Worm (Caenorhabditis elegans) whole organism, L3 larva: ENCODE measurements around the gene K01A11.1.

Experiments
- R02D3.7 ChIP-seq: fragments of 150-350 bp; optimal IDR thresholded peaks from 2 replicates; lab custom pipeline; 2014; ENCODE audit warnings: missing biosample characterization, missing genetic modification characterization
- ZK546.5 ChIP-seq: sonication (generic microtip); optimal IDR thresholded peaks from 2 replicates; lab custom pipeline; 2017; ENCODE audit warnings: missing biosample characterization, missing genetic modification characterization
- aly-2 ChIP-seq: fragments of 150-350 bp; optimal IDR thresholded peaks from 2 replicates; lab custom pipeline; 2014; ENCODE audit warnings: missing biosample characterization, missing genetic modification characterization
- ama-1 ChIP-seq: fragments of 150-350 bp; optimal IDR thresholded peaks from 2 replicates; lab custom pipeline; 2018
- ceh-16 ChIP-seq: sonication (generic microtip); optimal IDR thresholded peaks from 2 replicates; lab custom pipeline; 2017; ENCODE audit warnings: missing biosample characterization, missing genetic modification characterization
- ceh-28 ChIP-seq: fragments of 150-350 bp; optimal IDR thresholded peaks from 2 replicates; lab custom pipeline; 2014; ENCODE audit warnings: missing biosample characterization, missing genetic modification reagents, missing genetic modification characterization
- ceh-82 ChIP-seq: fragments of 150-350 bp; optimal IDR thresholded peaks from 2 replicates; lab custom pipeline; 2014; ENCODE audit warnings: missing biosample characterization, missing genetic modification characterization
- ceh-9 ChIP-seq: sonication (generic microtip); optimal IDR thresholded peaks from 2 replicates; lab custom pipeline; 2018; ENCODE audit warnings: missing biosample characterization, missing genetic modification characterization
- daf-12 ChIP-seq: fragments of 150-350 bp; optimal IDR thresholded peaks from 2 replicates; lab custom pipeline; 2014; ENCODE audit warnings: missing biosample characterization, missing genetic modification reagents, missing genetic modification characterization
- egl-27 ChIP-seq: sonication (generic microtip); optimal IDR thresholded peaks from 4 replicates; lab custom pipeline; 2017; ENCODE audit warnings: missing biosample characterization, missing genetic modification reagents, missing genetic modification characterization
- egl-5 ChIP-seq: fragments of 150-350 bp; optimal IDR thresholded peaks from 2 replicates; lab custom pipeline; 2017; ENCODE audit warnings: missing biosample characterization, missing genetic modification reagents, missing genetic modification characterization, inconsistent platforms
- elt-1 ChIP-seq: fragments of 150-350 bp; optimal IDR thresholded peaks from 2 replicates; lab custom pipeline; 2014; ENCODE audit warnings: missing biosample characterization, missing genetic modification characterization
- elt-2 ChIP-seq: sonication (generic microtip); optimal IDR thresholded peaks from 2 replicates; lab custom pipeline; 2016; ENCODE audit warnings: missing genetic modification reagents, mild to moderate bottlenecking, missing genetic modification characterization, missing compliant biosample characterization
- elt-3 ChIP-seq, 3 experiments: fragments of 150-350 bp in 1 of 3; sonication (generic microtip) in 2 of 3; optimal IDR thresholded peaks; 2 replicates in 2 of 3; 4 replicates in 1 of 3; lab custom pipeline; 2014 to 2017; ENCODE audit warnings: missing biosample characterization in 3 of 3, missing genetic modification characterization in 3 of 3
- eor-1 ChIP-seq, 2 experiments: fragments of 150-350 bp; optimal IDR thresholded peaks; 2 replicates each; lab custom pipeline; 2014 to 2018; ENCODE audit warnings: missing biosample characterization in 2 of 2, missing genetic modification characterization in 2 of 2
- fkh-10 ChIP-seq: sonication (generic microtip); optimal IDR thresholded peaks from 2 replicates; lab custom pipeline; 2017; ENCODE audit warnings: missing biosample characterization, missing genetic modification reagents, missing genetic modification characterization
- fkh-2 ChIP-seq: fragments of 150-350 bp; optimal IDR thresholded peaks from 2 replicates; lab custom pipeline; 2014; ENCODE audit warnings: missing biosample characterization, missing genetic modification reagents, missing genetic modification characterization
- fos-1 ChIP-seq: fragments of 150-350 bp; optimal IDR thresholded peaks from 2 replicates; lab custom pipeline; 2014; ENCODE audit warnings: missing biosample characterization, missing genetic modification characterization
- hmg-11 ChIP-seq: sonication (generic microtip); optimal IDR thresholded peaks from 2 replicates; lab custom pipeline; 2016; ENCODE audit warnings: missing genetic modification characterization, missing compliant biosample characterization
- jun-1 ChIP-seq: fragments of 150-350 bp; optimal IDR thresholded peaks from 2 replicates; lab custom pipeline; 2014; ENCODE audit warnings: missing biosample characterization, missing genetic modification reagents, missing genetic modification characterization
- lin-15B ChIP-seq: fragments of 150-350 bp; optimal IDR thresholded peaks from 2 replicates; lab custom pipeline; 2014; ENCODE audit warnings: missing biosample characterization, missing genetic modification characterization
- lin-39 ChIP-seq: fragments of 150-350 bp; optimal IDR thresholded peaks from 2 replicates; lab custom pipeline; 2018; ENCODE audit warnings: missing biosample characterization, missing genetic modification reagents, missing genetic modification characterization
- lsy-12 ChIP-seq: sonication (generic microtip); optimal IDR thresholded peaks from 2 replicates; lab custom pipeline; 2016; ENCODE audit warnings: mild to moderate bottlenecking, missing genetic modification characterization, missing compliant biosample characterization
- mdl-1 ChIP-seq: fragments of 150-350 bp; optimal IDR thresholded peaks from 2 replicates; lab custom pipeline; 2014; ENCODE audit warnings: missing biosample characterization, missing genetic modification characterization
- mml-1 ChIP-seq: fragments of 150-350 bp; sonication (generic microtip); optimal IDR thresholded peaks from 3 replicates; lab custom pipeline; 2014; ENCODE audit warnings: missing biosample characterization, missing genetic modification characterization
- nfya-1 ChIP-seq: sonication (generic microtip); optimal IDR thresholded peaks from 2 replicates; lab custom pipeline; 2017; ENCODE audit warnings: missing genetic modification characterization, mild to moderate bottlenecking, missing compliant biosample characterization, antibody characterized with exemption, moderate library complexity; ENCODE audit not compliant: insufficient read depth
- nhr-11 ChIP-seq: fragments of 150-350 bp; optimal IDR thresholded peaks from 2 replicates; lab custom pipeline; 2014; ENCODE audit warnings: missing biosample characterization, missing genetic modification characterization
- nhr-12 ChIP-seq: fragments of 150-350 bp; optimal IDR thresholded peaks from 2 replicates; lab custom pipeline; 2014; ENCODE audit warnings: missing biosample characterization, missing genetic modification characterization
- nhr-23 ChIP-seq: fragments of 150-350 bp; optimal IDR thresholded peaks from 2 replicates; lab custom pipeline; 2014; ENCODE audit warnings: missing biosample characterization, missing genetic modification reagents, missing genetic modification characterization
- nhr-237 ChIP-seq: fragments of 150-350 bp; optimal IDR thresholded peaks from 2 replicates; lab custom pipeline; 2014; ENCODE audit warnings: missing biosample characterization, missing genetic modification characterization
- nhr-25 ChIP-seq: sonication (generic microtip); optimal IDR thresholded peaks from 2 replicates; lab custom pipeline; 2017; ENCODE audit warnings: missing biosample characterization, missing genetic modification characterization
- nhr-28 ChIP-seq: fragments of 150-350 bp; optimal IDR thresholded peaks from 2 replicates; lab custom pipeline; 2014; ENCODE audit warnings: missing biosample characterization, missing genetic modification characterization
- nhr-43 ChIP-seq: sonication (generic microtip); optimal IDR thresholded peaks from 2 replicates; lab custom pipeline; 2016; ENCODE audit warnings: mild to moderate bottlenecking, missing genetic modification characterization, missing compliant biosample characterization; ENCODE audit not compliant: poor library complexity, severe bottlenecking
- nhr-67 ChIP-seq: fragments of 150-350 bp; optimal IDR thresholded peaks from 2 replicates; lab custom pipeline; 2014; ENCODE audit warnings: missing biosample characterization, missing genetic modification characterization
- nhr-76 ChIP-seq: fragments of 150-350 bp; sonication (generic microtip); optimal IDR thresholded peaks from 5 replicates; lab custom pipeline; 2014; ENCODE audit warnings: missing biosample characterization, missing genetic modification characterization
- nhr-77 ChIP-seq: fragments of 150-350 bp; optimal IDR thresholded peaks from 2 replicates; lab custom pipeline; 2014; ENCODE audit warnings: missing biosample characterization, missing genetic modification characterization
- pha-4 ChIP-seq: fragments of 150-350 bp; optimal IDR thresholded peaks from 2 replicates; lab custom pipeline; 2014; ENCODE audit warnings: missing biosample characterization, missing genetic modification reagents, missing genetic modification characterization
- pqm-1 ChIP-seq: fragments of 150-350 bp; optimal IDR thresholded peaks from 2 replicates; lab custom pipeline; 2017; ENCODE audit warnings: missing biosample characterization, missing genetic modification characterization, inconsistent platforms
- sea-2 ChIP-seq: fragments of 150-350 bp; sonication (generic microtip); optimal IDR thresholded peaks from 4 replicates; lab custom pipeline; 2014; ENCODE audit warnings: missing biosample characterization, missing genetic modification reagents, missing genetic modification characterization
- skn-1 ChIP-seq: fragments of 150-350 bp; optimal IDR thresholded peaks from 2 replicates; lab custom pipeline; 2014; ENCODE audit warnings: missing biosample characterization, missing genetic modification characterization
- snpc-4 ChIP-seq: fragments of 150-350 bp; optimal IDR thresholded peaks from 2 replicates; lab custom pipeline; 2014; ENCODE audit warnings: missing biosample characterization, missing genetic modification characterization
- tbx-2 ChIP-seq: sonication (generic microtip); optimal IDR thresholded peaks from 2 replicates; lab custom pipeline; 2016; ENCODE audit warnings: mild to moderate bottlenecking, missing genetic modification characterization, missing compliant biosample characterization
- unc-39 ChIP-seq: sonication (generic microtip); optimal IDR thresholded peaks from 4 replicates; lab custom pipeline; 2017; ENCODE audit warnings: missing biosample characterization, missing genetic modification characterization
- unc-62 ChIP-seq: fragments of 150-350 bp; sonication (generic microtip); optimal IDR thresholded peaks from 4 replicates; lab custom pipeline; 2014; ENCODE audit warnings: missing biosample characterization, missing genetic modification reagents, missing genetic modification characterization
- zag-1 ChIP-seq: fragments of 150-350 bp; optimal IDR thresholded peaks from 2 replicates; lab custom pipeline; 2014; ENCODE audit warnings: missing biosample characterization, missing genetic modification characterization
- ztf-11 ChIP-seq: fragments of 150-350 bp; optimal IDR thresholded peaks from 2 replicates; lab custom pipeline; 2014; ENCODE audit warnings: missing biosample characterization, missing genetic modification characterization
- ztf-4 ChIP-seq: fragments of 150-350 bp; optimal IDR thresholded peaks from 2 replicates; lab custom pipeline; 2014; ENCODE audit warnings: missing biosample characterization, missing genetic modification characterization

K01A11.1 gene

DNA sequence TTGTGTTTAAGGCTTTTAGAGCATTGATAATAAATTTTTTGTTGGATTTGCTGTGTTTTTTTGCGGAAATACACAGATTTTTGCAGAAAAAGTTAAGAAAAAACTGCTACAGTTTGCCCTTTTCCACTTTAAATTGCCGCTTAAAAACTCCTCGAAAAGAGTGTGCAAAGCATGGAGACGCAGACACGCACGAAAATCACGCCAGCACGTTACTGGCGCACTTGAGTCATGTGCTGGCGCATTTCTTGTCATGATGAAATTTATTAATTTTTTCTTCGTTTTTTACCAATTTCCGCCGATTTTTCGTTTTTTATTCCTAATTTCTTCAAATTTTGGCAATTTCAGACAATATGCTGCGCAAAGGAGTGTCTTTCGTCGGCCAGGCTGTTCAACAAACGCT lies 28.8 kb upstream of the K01A11.1 start, which contains the start of gene C34C12.8 (continued):
- TF ChIP-seq egl-27 (tag; lab: Kevin White, UChicago) (peak; percentile 53), nhr-25 (tag; lab: Kevin White, UChicago) (peak; percentile 94), nhr-237 (tag; lab: Kevin White, UChicago) (no peak), R02D3.7 (tag; lab: Kevin White, UChicago) (peak; percentile 89), sea-2 (GFP tag; lab: Kevin White, UChicago) (no peak), lin-15B (tag; lab: Kevin White, UChicago) (peak; percentile 97), egl-5 (tag; lab: Kevin White, UChicago) (peak; percentile 66), mdl-1 (tag; lab: Kevin White, UChicago) (no peak), eor-1 (tag; optimal IDR thresholded peaks at IDR 0.05; lab: Kevin White, UChicago) (peak in 1 of 2 experiments; percentile 30), zag-1 (tag; lab: Kevin White, UChicago) (peak; percentile 37), ztf-11 (no peak), ZK546.5 (tag; lab: Kevin White, UChicago) (peak; percentile 20), nhr-23 (tag; lab: Kevin White, UChicago) (peak; percentile 98), elt-3 (tag; optimal IDR thresholded peaks at IDR 0.05; lab: Kevin White, UChicago) (no peak), ceh-16 (no peak), skn-1 (tag; lab: Kevin White, UChicago) (peak; percentile 71), nhr-67 (tag; lab: Kevin White, UChicago) (no peak), pqm-1 (tag; lab: Kevin White, UChicago) (peak; percentile 1), nhr-28 (tag; lab: Kevin White, UChicago) (no peak), fos-1 (tag; lab: Kevin White, UChicago) (no peak), nhr-11 (tag; lab: Kevin White, UChicago) (peak; percentile 57), nfya-1 (peak; percentile 95)

DNA sequence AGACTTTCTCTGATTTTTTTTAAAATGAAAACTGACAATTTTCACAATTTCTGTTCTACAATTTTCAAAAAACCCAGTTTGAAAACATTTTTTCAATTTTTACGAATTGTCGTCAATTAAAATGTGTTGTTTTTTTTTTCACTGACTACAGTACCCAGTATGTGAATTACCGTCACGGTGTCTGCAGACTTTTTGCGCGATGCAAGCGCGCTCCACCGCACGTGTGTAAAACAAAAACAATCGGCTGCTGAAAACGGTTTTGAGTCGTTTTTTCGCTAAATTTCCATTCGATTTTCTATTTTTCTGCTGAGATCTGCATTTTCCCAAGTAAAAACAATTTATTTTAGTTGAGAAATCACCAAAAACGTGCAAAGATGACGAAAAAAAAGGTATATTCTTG lies 24.9 kb upstream of the K01A11.1 start:
- TF ChIP-seq mdl-1 (tag; lab: Kevin White, UChicago) (peak; percentile 57), nhr-23 (tag; lab: Kevin White, UChicago) (peak; percentile 99), ztf-11 (no peak), ztf-4 (tag; lab: Kevin White, UChicago) (peak; percentile 89), lin-15B (tag; lab: Kevin White, UChicago) (peak; percentile 99), nhr-77 (peak; percentile 83), unc-62 (GFP tag; lab: Kevin White, UChicago) (peak; percentile 89), fkh-10 (GFP tag; lab: Kevin White, UChicago) (peak; percentile 90), ama-1 (lab: Kevin White, UChicago) (peak; percentile 78), hmg-11 (tag; lab: Kevin White, UChicago) (peak; percentile 85), pqm-1 (tag; lab: Kevin White, UChicago) (peak; percentile 90), ceh-16 (no peak), snpc-4 (tag; lab: Kevin White, UChicago) (peak; percentile 91), egl-5 (tag; lab: Kevin White, UChicago) (peak; percentile 93), ceh-82 (tag; lab: Kevin White, UChicago) (peak; percentile 92), nfya-1 (peak; percentile 99), nhr-67 (tag; lab: Kevin White, UChicago) (no peak), elt-1 (peak; percentile 79), unc-39 (tag; lab: Kevin White, UChicago) (peak; percentile 13), nhr-76 (tag; lab: Kevin White, UChicago) (peak; percentile 83), pha-4 (tag; lab: Kevin White, UChicago) (peak; percentile 99), sea-2 (GFP tag; lab: Kevin White, UChicago) (no peak), skn-1 (tag; lab: Kevin White, UChicago) (peak; percentile 93), aly-2 (tag; lab: Kevin White, UChicago) (peak; percentile 67), egl-27 (tag; lab: Kevin White, UChicago) (peak; percentile 79), ZK546.5 (tag; lab: Kevin White, UChicago) (peak; percentile 65), ceh-28 (peak; percentile 90), jun-1 (tag; lab: Kevin White, UChicago) (peak; percentile 96), nhr-25 (tag; lab: Kevin White, UChicago) (peak; percentile 99), tbx-2 (tag; lab: Kevin White, UChicago) (peak; percentile 95), nhr-43 (tag; lab: Kevin White, UChicago) (peak; percentile 97), zag-1 (tag; lab: Kevin White, UChicago) (peak; percentile 80), lin-39 (tag; lab: Kevin White, UChicago) (peak; percentile 94), daf-12 (tag; lab: Kevin White, UChicago) (peak; percentile 38), eor-1 (tag; optimal IDR thresholded peaks at IDR 0.05; lab: Kevin White, UChicago) (no peak), mml-1 (tag; lab: Kevin White, UChicago) (no peak), nhr-28 (tag; lab: Kevin White, UChicago) (peak; percentile 74), elt-3 (tag; optimal IDR thresholded peaks at IDR 0.05; lab: Kevin White, UChicago) (peak; percentile 66 to 95 (median 75)), elt-2 (tag; lab: Kevin White, UChicago) (peak; percentile 88), ceh-9 (tag; lab: Kevin White, UChicago) (no peak), nhr-11 (tag; lab: Kevin White, UChicago) (peak; percentile 92), nhr-12 (tag; lab: Kevin White, UChicago) (no peak), lsy-12 (peak; percentile 99), fkh-2 (tag; lab: Kevin White, UChicago) (peak; percentile 48), fos-1 (tag; lab: Kevin White, UChicago) (peak; percentile 77), R02D3.7 (tag; lab: Kevin White, UChicago) (peak; percentile 96), nhr-237 (tag; lab: Kevin White, UChicago) (peak; percentile 28)
